Worm (Caenorhabditis elegans) whole organism, late embryonic: ENCODE measurements around the gene spl-1.

Experiments
- C38D4.7 ChIP-seq: fragments of 200-800 bp; sonication (Bioruptor generic); optimal IDR thresholded peaks from 2 replicates; lab custom pipeline; 2018; ENCODE audit warnings: mild to moderate bottlenecking, missing genetic modification characterization, moderate library complexity, missing compliant biosample characterization
- K02D7.2 ChIP-seq: sonication (generic microtip); optimal IDR thresholded peaks from 2 replicates; lab custom pipeline; 2017; ENCODE audit warnings: mild to moderate bottlenecking, missing genetic modification characterization, missing compliant biosample characterization
- K09A11.1 ChIP-seq: sonication (generic microtip); optimal IDR thresholded peaks from 2 replicates; lab custom pipeline; 2017; ENCODE audit warnings: antibody characterized with exemption, mild to moderate bottlenecking, missing genetic modification characterization, missing compliant biosample characterization; ENCODE audit not compliant: insufficient read depth
- T23F11.4 ChIP-seq: fragments of 200-800 bp; sonication (Bioruptor generic); optimal IDR thresholded peaks from 2 replicates; lab custom pipeline; 2018; ENCODE audit warnings: mild to moderate bottlenecking, missing genetic modification characterization, missing compliant biosample characterization
- Y22D7AL.16 ChIP-seq: sonication (generic microtip); optimal IDR thresholded peaks from 2 replicates; lab custom pipeline; 2016; ENCODE audit warnings: missing genetic modification characterization, missing compliant biosample characterization
- ahr-1 ChIP-seq: sonication (generic microtip); optimal IDR thresholded peaks from 2 replicates; lab custom pipeline; 2016; ENCODE audit warnings: missing genetic modification characterization, missing compliant biosample characterization
- ceh-18 ChIP-seq: sonication (generic microtip); optimal IDR thresholded peaks from 2 replicates; lab custom pipeline; 2016; ENCODE audit warnings: missing genetic modification characterization, missing compliant biosample characterization
- ceh-19 ChIP-seq: fragments of 200-800 bp; sonication (Bioruptor generic); optimal IDR thresholded peaks from 2 replicates; lab custom pipeline; 2018; ENCODE audit warnings: mild to moderate bottlenecking, missing genetic modification characterization, missing compliant biosample characterization
- ceh-2 ChIP-seq: sonication (generic microtip); optimal IDR thresholded peaks from 2 replicates; lab custom pipeline; 2016; ENCODE audit warnings: missing genotype, missing genetic modification characterization, missing compliant biosample characterization
- ceh-24 ChIP-seq: sonication (generic microtip); optimal IDR thresholded peaks from 2 replicates; lab custom pipeline; 2016; ENCODE audit warnings: mild to moderate bottlenecking, missing genetic modification characterization, missing compliant biosample characterization
- ceh-30 ChIP-seq: fragments of 150-350 bp; optimal IDR thresholded peaks from 2 replicates; lab custom pipeline; 2014; ENCODE audit warnings: missing biosample characterization, missing genetic modification characterization
- ceh-31 ChIP-seq: sonication (generic microtip); optimal IDR thresholded peaks from 2 replicates; lab custom pipeline; 2016; ENCODE audit warnings: missing genetic modification characterization, missing compliant biosample characterization
- ceh-45 ChIP-seq: fragments of 200-800 bp; sonication (Bioruptor generic); IDR thresholded peaks from 2 replicates; pipeline ENCODE4 v1.3.6; 2022; ENCODE audit warnings: missing genetic modification reagents, missing genetic modification characterization, missing compliant biosample characterization
- ceh-48 ChIP-seq: sonication (generic microtip); optimal IDR thresholded peaks from 2 replicates; lab custom pipeline; 2016; ENCODE audit warnings: missing genetic modification characterization, inconsistent platforms, missing compliant biosample characterization
- ceh-6 ChIP-seq: fragments of 200-800 bp; sonication (Bioruptor generic); optimal IDR thresholded peaks from 2 replicates; lab custom pipeline; 2018; ENCODE audit warnings: mild to moderate bottlenecking, missing genetic modification characterization, missing compliant biosample characterization
- ceh-9 ChIP-seq: sonication (generic microtip); optimal IDR thresholded peaks from 2 replicates; lab custom pipeline; 2016; ENCODE audit warnings: mild to moderate bottlenecking, missing genetic modification characterization, inconsistent platforms, missing compliant biosample characterization
- che-1 ChIP-seq: sonication (generic microtip); optimal IDR thresholded peaks from 2 replicates; lab custom pipeline; 2016; ENCODE audit warnings: mild to moderate bottlenecking, missing genetic modification characterization, missing compliant biosample characterization
- dve-1 ChIP-seq: sonication (generic microtip); optimal IDR thresholded peaks from 2 replicates; lab custom pipeline; 2017; ENCODE audit warnings: antibody characterized with exemption, mild to moderate bottlenecking, missing genetic modification characterization, missing compliant biosample characterization
- ets-4 ChIP-seq: sonication (generic microtip); optimal IDR thresholded peaks from 2 replicates; lab custom pipeline; 2016; ENCODE audit warnings: missing genetic modification characterization, missing compliant biosample characterization
- fax-1 ChIP-seq: sonication (generic microtip); optimal IDR thresholded peaks from 2 replicates; lab custom pipeline; 2016; ENCODE audit warnings: missing genotype, missing genetic modification characterization, missing compliant biosample characterization
- fkh-6 ChIP-seq: sonication (generic microtip); optimal IDR thresholded peaks from 2 replicates; lab custom pipeline; 2016; ENCODE audit warnings: missing genetic modification characterization, missing compliant biosample characterization
- hlh-13 ChIP-seq: fragments of 200-800 bp; sonication (Bioruptor generic); optimal IDR thresholded peaks from 2 replicates; lab custom pipeline; 2018; ENCODE audit warnings: mild to moderate bottlenecking, missing genetic modification characterization, missing compliant biosample characterization
- hlh-30 ChIP-seq: sonication (generic microtip); optimal IDR thresholded peaks from 2 replicates; lab custom pipeline; 2017; ENCODE audit warnings: antibody characterized with exemption, missing genetic modification characterization, missing compliant biosample characterization; ENCODE audit not compliant: insufficient read depth
- hlh-6 ChIP-seq: sonication (generic microtip); optimal IDR thresholded peaks from 2 replicates; lab custom pipeline; 2016; ENCODE audit warnings: missing genotype, missing genetic modification characterization, missing compliant biosample characterization
- hlh-8 ChIP-seq: sonication (generic microtip); optimal IDR thresholded peaks from 2 replicates; lab custom pipeline; 2016; ENCODE audit warnings: missing genotype, missing genetic modification characterization, missing compliant biosample characterization
- lim-6 ChIP-seq: sonication (generic microtip); optimal IDR thresholded peaks from 2 replicates; lab custom pipeline; 2016; ENCODE audit warnings: missing genetic modification characterization, missing compliant biosample characterization
- lin-11 ChIP-seq: fragments of 200-800 bp; sonication (Bioruptor generic); optimal IDR thresholded peaks from 2 replicates; lab custom pipeline; 2018; ENCODE audit warnings: mild to moderate bottlenecking, missing genetic modification characterization, missing compliant biosample characterization
- madf-2 ChIP-seq: sonication (generic microtip); optimal IDR thresholded peaks from 2 replicates; lab custom pipeline; 2017; ENCODE audit warnings: missing genetic modification characterization, missing compliant biosample characterization
- mec-3 ChIP-seq: sonication (generic microtip); optimal IDR thresholded peaks from 2 replicates; lab custom pipeline; 2016; ENCODE audit warnings: borderline replicate concordance, missing genetic modification characterization, missing compliant biosample characterization
- nfya-1 ChIP-seq: sonication (generic microtip); optimal IDR thresholded peaks from 2 replicates; lab custom pipeline; 2017; ENCODE audit warnings: missing genetic modification characterization, mild to moderate bottlenecking, missing compliant biosample characterization, antibody characterized with exemption, moderate library complexity
- nhr-11 ChIP-seq: fragments of 150-350 bp; optimal IDR thresholded peaks from 2 replicates; lab custom pipeline; 2014; ENCODE audit warnings: missing biosample characterization, missing genetic modification characterization
- odd-2 ChIP-seq: sonication (generic microtip); optimal IDR thresholded peaks from 2 replicates; lab custom pipeline; 2017; ENCODE audit warnings: antibody characterized with exemption, mild to moderate bottlenecking, missing genetic modification characterization, missing compliant biosample characterization
- pag-3 ChIP-seq: sonication (generic microtip); optimal IDR thresholded peaks from 2 replicates; lab custom pipeline; 2016; ENCODE audit warnings: missing compliant biosample characterization, missing genetic modification characterization, borderline replicate concordance
- pat-9 ChIP-seq: fragments of 200-800 bp; sonication (Bioruptor generic); optimal IDR thresholded peaks from 2 replicates; lab custom pipeline; 2018; ENCODE audit warnings: mild to moderate bottlenecking, missing genetic modification characterization, moderate library complexity, missing compliant biosample characterization
- pax-1 ChIP-seq: fragments of 150-350 bp; optimal IDR thresholded peaks from 2 replicates; lab custom pipeline; 2014; ENCODE audit warnings: missing biosample characterization, missing genetic modification characterization
- pha-2 ChIP-seq: sonication (generic microtip); optimal IDR thresholded peaks from 2 replicates; lab custom pipeline; 2017; ENCODE audit warnings: mild to moderate bottlenecking, missing genetic modification characterization, missing compliant biosample characterization
- pqm-1 ChIP-seq: sonication (generic microtip); optimal IDR thresholded peaks from 2 replicates; lab custom pipeline; 2016; ENCODE audit warnings: missing genetic modification characterization, missing compliant biosample characterization
- pros-1 ChIP-seq: fragments of 150-350 bp; optimal IDR thresholded peaks from 2 replicates; lab custom pipeline; 2014; ENCODE audit warnings: missing biosample characterization, missing genetic modification reagents, missing genetic modification characterization
- ref-2 ChIP-seq: sonication (generic microtip); optimal IDR thresholded peaks from 2 replicates; lab custom pipeline; 2016; ENCODE audit warnings: missing genetic modification characterization, missing compliant biosample characterization
- sdc-2 ChIP-seq: sonication (generic microtip); optimal IDR thresholded peaks from 2 replicates; lab custom pipeline; 2016; ENCODE audit warnings: missing genotype, missing genetic modification characterization, missing compliant biosample characterization
- sox-4 ChIP-seq: sonication (generic microtip); optimal IDR thresholded peaks from 2 replicates; lab custom pipeline; 2017; ENCODE audit warnings: mild to moderate bottlenecking, missing genetic modification characterization, inconsistent platforms, missing compliant biosample characterization
- tbx-2 ChIP-seq: sonication (generic microtip); optimal IDR thresholded peaks from 2 replicates; lab custom pipeline; 2016; ENCODE audit warnings: missing genetic modification characterization, missing compliant biosample characterization
- tbx-7 ChIP-seq: sonication (generic microtip); optimal IDR thresholded peaks from 2 replicates; lab custom pipeline; 2016; ENCODE audit warnings: missing genotype, missing genetic modification characterization, missing compliant biosample characterization
- unc-3 ChIP-seq, 2 experiments: fragments of 200-800 bp in 1 of 2; sonication (Bioruptor generic) in 1 of 2; sonication (generic microtip) in 1 of 2; conservative IDR thresholded peaks in 1 of 2; optimal IDR thresholded peaks in 1 of 2; 2 replicates each; pipeline versions ENCODE4 v1.3.6 to Lab custom; 2016 to 2022; ENCODE audit warnings: missing compliant biosample characterization in 2 of 2, missing genetic modification characterization in 2 of 2, missing genetic modification reagents in 1 of 2
- unc-42 ChIP-seq: sonication (generic microtip); optimal IDR thresholded peaks from 2 replicates; lab custom pipeline; 2016; ENCODE audit warnings: missing genotype, missing genetic modification characterization, missing compliant biosample characterization
- unc-55 ChIP-seq: sonication (generic microtip); optimal IDR thresholded peaks from 2 replicates; lab custom pipeline; 2017; ENCODE audit warnings: missing biosample characterization, missing genetic modification reagents, missing genetic modification characterization
- zip-5 ChIP-seq: sonication (generic microtip); optimal IDR thresholded peaks from 2 replicates; lab custom pipeline; 2016; ENCODE audit warnings: missing genetic modification characterization, missing compliant biosample characterization

spl-1 gene

DNA sequence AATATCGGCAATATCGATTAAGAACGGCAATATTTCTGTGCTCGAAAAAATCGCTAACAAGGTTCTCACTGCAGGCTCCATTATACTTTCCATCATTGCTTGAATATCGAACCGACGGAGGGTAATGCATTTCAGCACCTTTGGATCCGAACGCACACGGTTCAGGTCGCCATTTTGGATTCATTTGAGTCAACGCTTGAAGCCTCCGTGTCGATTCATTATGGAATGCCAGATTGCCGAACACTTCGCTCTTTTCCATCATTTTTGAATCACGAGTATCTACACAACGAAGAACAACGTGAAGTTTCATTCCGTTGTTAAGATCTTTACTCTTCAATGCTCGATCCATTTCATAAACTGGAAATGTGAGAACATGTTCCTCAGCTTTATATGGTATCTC lies 39.1 kb upstream of the spl-1 start:
- TF ChIP-seq pat-9 (tag; lab: Kevin White, UChicago) (no peak), ets-4 (tag; lab: Kevin White, UChicago) (no peak), zip-5 (tag; lab: Kevin White, UChicago) (no peak), pag-3 (tag; lab: Kevin White, UChicago) (no peak), ceh-2 (no peak), tbx-7 (tag; lab: Kevin White, UChicago) (no peak), unc-3 (GFP tag; conservative IDR thresholded peaks at IDR 0.05; lab: Robert Waterston, UW) (no peak), unc-3 (tag; optimal IDR thresholded peaks at IDR 0.05; lab: Kevin White, UChicago) (no peak), ceh-19 (GFP tag; lab: Kevin White, UChicago) (no peak), pha-2 (no peak), fkh-6 (no peak), ceh-18 (no peak), che-1 (tag; lab: Kevin White, UChicago) (no peak), ahr-1 (tag; lab: Kevin White, UChicago) (no peak), ceh-48 (tag; lab: Kevin White, UChicago) (no peak)
- TF ChIP-seq, all 69 proteins: peak for 0

DNA sequence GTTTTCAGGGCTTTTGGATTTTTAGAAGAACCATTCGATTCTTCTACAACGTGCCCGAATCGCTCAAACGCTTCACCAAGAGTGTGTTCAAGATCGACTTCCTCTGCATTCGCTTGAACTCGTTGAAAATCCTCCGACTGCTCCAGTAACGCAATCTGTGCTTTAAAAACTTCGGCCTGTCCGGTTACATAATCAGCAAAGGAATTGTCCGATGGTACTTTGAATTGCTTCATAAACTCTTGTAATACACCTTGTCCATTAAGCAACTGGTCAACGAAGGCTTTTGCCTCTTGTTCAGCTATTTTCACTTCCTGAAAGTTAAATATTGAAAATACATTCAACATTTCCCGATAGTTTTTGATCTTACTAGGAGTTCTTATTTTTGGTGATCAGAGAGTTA lies 37.7 kb upstream of the spl-1 start:
- TF ChIP-seq pax-1 (tag; lab: Kevin White, UChicago), result no peak
- TF ChIP-seq fax-1, result no peak
- TF ChIP-seq ref-2, result no peak
- TF ChIP-seq hlh-13 (GFP tag; lab: Kevin White, UChicago), result no peak
- TF ChIP-seq madf-2 (tag; lab: Kevin White, UChicago), result no peak
- no peak for TF ChIP-seq ahr-1 (tag; lab: Kevin White, UChicago)
- TF ChIP-seq pha-2, result no peak
- TF ChIP-seq ceh-45 (GFP tag; lab: Robert Waterston, UW), result no peak
- no peak for TF ChIP-seq hlh-30 (tag; lab: Kevin White, UChicago)
- no peak for TF ChIP-seq lim-6
- TF ChIP-seq ceh-31, result no peak
- no peak for TF ChIP-seq Y22D7AL.16 (tag; lab: Kevin White, UChicago)
- no peak for TF ChIP-seq C38D4.7 (GFP tag; lab: Kevin White, UChicago)
- no peak for TF ChIP-seq nfya-1 (tag; lab: Kevin White, UChicago)
- TF ChIP-seq ceh-30 (tag; lab: Kevin White, UChicago), result no peak

DNA sequence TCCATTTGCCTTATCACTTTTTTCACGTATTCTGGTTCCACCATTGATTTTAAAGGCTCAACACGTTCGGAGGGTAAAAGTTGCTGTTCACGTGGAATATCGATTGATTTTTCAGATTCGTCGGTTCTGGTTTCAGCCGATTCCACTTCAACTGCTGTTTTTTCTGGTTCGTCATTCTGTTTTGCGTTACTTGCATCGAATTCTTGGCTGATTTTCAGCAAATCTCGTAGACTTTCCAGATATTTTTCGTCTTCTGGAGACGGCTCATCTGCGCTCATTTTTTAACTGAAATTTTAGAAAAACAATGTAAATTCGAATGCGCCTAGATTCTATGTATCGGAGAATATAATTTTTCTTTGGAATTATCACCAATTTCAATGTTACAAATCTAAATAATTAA lies 36.7 kb upstream of the spl-1 start, which contains the start of gene eri-1:
eri-1 (minus strand) TSS at position 285 of the 400 bp plus-strand sequence.
- TF ChIP-seq ceh-2, result no peak
- TF ChIP-seq Y22D7AL.16 (tag; lab: Kevin White, UChicago), result no peak
- TF ChIP-seq pax-1 (tag; lab: Kevin White, UChicago), result no peak
- TF ChIP-seq unc-55 (GFP tag; lab: Kevin White, UChicago), result no peak
- no peak for TF ChIP-seq odd-2
- TF ChIP-seq mec-3 (tag; lab: Kevin White, UChicago), result no peak

DNA sequence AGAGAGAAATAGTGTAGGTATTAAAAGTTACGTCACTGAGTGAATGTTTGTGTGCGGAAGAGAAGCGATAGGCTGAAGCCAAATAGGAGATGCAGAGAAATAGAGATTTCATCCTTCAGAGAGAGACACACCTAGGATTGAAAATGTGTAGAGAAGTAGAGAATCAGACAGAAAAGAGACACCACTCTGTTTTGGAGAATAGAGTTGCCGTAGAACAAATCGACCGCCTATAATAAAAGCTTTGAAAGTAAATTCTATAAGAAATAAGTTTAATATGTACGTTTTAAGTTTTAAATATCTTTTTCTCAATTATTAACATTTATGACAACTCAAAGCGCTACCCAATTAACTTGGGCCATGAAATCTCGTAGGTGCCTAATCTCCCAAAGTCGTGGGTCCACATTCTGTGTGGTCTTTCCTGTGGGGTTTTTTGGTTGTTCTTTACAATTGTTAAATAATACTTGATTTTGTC lies 27.5 kb upstream of the spl-1 start, which contains the start of gene T07A9.12:
T07A9.12 (plus strand) TSS at position 448 of the 472 bp plus-strand sequence.
- TF ChIP-seq dve-1 (tag; lab: Kevin White, UChicago) (no peak), pqm-1 (tag; lab: Kevin White, UChicago) (peak; percentile 78), Y22D7AL.16 (tag; lab: Kevin White, UChicago) (no peak), nhr-11 (no peak), ceh-24 (tag; lab: Kevin White, UChicago) (no peak), madf-2 (tag; lab: Kevin White, UChicago) (peak; percentile 57), hlh-8 (tag; lab: Kevin White, UChicago) (peak; percentile 80), tbx-2 (peak; percentile 91), tbx-7 (tag; lab: Kevin White, UChicago) (peak; percentile 84), hlh-6 (tag; lab: Kevin White, UChicago) (peak; percentile 3), lin-11 (tag; lab: Kevin White, UChicago) (no peak), pros-1 (tag; lab: Kevin White, UChicago) (no peak), sox-4 (tag; lab: Kevin White, UChicago) (no peak), ceh-18 (peak; percentile 50), unc-55 (GFP tag; lab: Kevin White, UChicago) (peak; percentile 19), K09A11.1 (tag; lab: Kevin White, UChicago) (peak; percentile 46), K02D7.2 (tag; lab: Kevin White, UChicago) (no peak), ceh-9 (tag; lab: Kevin White, UChicago) (no peak), T23F11.4 (GFP tag; lab: Kevin White, UChicago) (no peak), ceh-6 (no peak), unc-42 (tag; lab: Kevin White, UChicago) (peak; percentile 59), sdc-2 (tag; lab: Kevin White, UChicago) (no peak)
